Fruit fly (Drosophila melanogaster): ENCODE data around the gene mld.

The mld gene

dm6 chr3R:24651044-24651459 is 65.6 kb downstream of the mld start (continued):
- TF ChIP-seq Sox102F (GFP tag; optimal IDR thresholded peaks at IDR 0.05): no peak
- TF ChIP-seq achi (GFP tag; optimal IDR thresholded peaks at IDR 0.05): peak; percentile 29
- no peak for TF ChIP-seq dac (GFP tag; optimal IDR thresholded peaks at IDR 0.05)
- TF ChIP-seq CG9139 (GFP tag; optimal IDR thresholded peaks at IDR 0.05): no peak
- TF ChIP-seq Sox14 (GFP tag; optimal IDR thresholded peaks at IDR 0.05): peak; percentile 6
- no peak for TF ChIP-seq CG10631 (GFP tag; optimal IDR thresholded peaks at IDR 0.05)
- no peak for TF ChIP-seq Met (GFP tag; optimal IDR thresholded peaks at IDR 0.05)
- no peak for TF ChIP-seq CG6792 (GFP tag; optimal IDR thresholded peaks at IDR 0.05)
- no peak for TF ChIP-seq CG7368 (GFP tag; optimal IDR thresholded peaks at IDR 0.05)
- no peak for TF ChIP-seq topi (GFP tag; optimal IDR thresholded peaks at IDR 0.05)
- no peak for TF ChIP-seq svp (GFP tag)
- TF ChIP-seq CG11902 (GFP tag; optimal IDR thresholded peaks at IDR 0.05): no peak
- TF ChIP-seq CG4318 (GFP tag; optimal IDR thresholded peaks at IDR 0.05): no peak
- peak; percentile 85 for TF ChIP-seq CG6163 (GFP tag; IDR thresholded peaks at IDR 0.05)
- TF ChIP-seq CG8119 (GFP tag; IDR thresholded peaks at IDR 0.05): peak; percentile 56; the same call in 1 of the 3 replicates
- no peak for TF ChIP-seq Ets21C (GFP tag; optimal IDR thresholded peaks at IDR 0.05)
- no peak for TF ChIP-seq Smox (GFP tag; optimal IDR thresholded peaks at IDR 0.05)
- no peak for TF ChIP-seq CG16779 (tag; optimal IDR thresholded peaks at IDR 0.05)
- TF ChIP-seq acj6 (GFP tag; optimal IDR thresholded peaks at IDR 0.05): no peak
- no peak for TF ChIP-seq fkh (GFP tag; optimal IDR thresholded peaks at IDR 0.05)
- no peak for TF ChIP-seq Hr39 (GFP tag; optimal IDR thresholded peaks at IDR 0.05)
- no peak for TF ChIP-seq CG10669 (GFP tag; optimal IDR thresholded peaks at IDR 0.05)
- no peak for TF ChIP-seq CG11294 (GFP tag; IDR thresholded peaks at IDR 0.05)
- no peak for TF ChIP-seq fd59A (GFP tag; optimal IDR thresholded peaks at IDR 0.05)
- no peak for TF ChIP-seq CG6808 (GFP tag; optimal IDR thresholded peaks at IDR 0.05)
- no peak for TF ChIP-seq CG32006 (GFP tag; optimal IDR thresholded peaks at IDR 0.05)
- TF ChIP-seq CG6854 (GFP tag; optimal IDR thresholded peaks at IDR 0.05): peak; percentile 29

DNA sequence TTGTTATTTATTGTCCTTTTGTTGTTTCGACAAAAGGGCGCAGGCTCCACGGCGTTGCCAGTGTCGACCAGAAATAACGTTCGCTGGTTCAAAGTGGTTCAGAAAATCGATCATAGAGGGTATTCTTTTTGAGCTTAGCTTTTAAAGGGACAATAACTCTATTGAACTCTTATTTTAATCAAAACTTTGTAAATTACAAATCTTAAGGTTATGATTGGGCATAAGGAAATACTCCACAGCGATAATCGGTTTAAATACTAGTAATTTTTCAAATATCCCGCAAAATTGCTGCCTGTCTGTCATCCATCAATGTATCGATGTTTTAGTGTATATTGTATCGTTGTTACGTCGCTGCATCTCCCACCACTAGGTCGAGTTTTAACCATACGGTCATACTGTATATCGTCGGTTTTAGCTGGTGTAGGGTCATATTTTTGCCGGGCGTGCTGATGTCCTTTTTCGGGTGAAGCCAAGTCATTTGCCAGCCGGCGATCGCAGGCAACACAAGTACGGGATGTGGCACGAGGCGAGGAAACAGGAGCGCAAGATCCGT is 69.4 kb downstream of the mld start, which contains the start of the genes CG31125 and CG6695:
CG31125 (minus strand) TSS at position 51 of the 553 bp plus-strand sequence.
CG6695 (plus strand) TSS at position 391 of the 553 bp plus-strand sequence.
- no peak for TF ChIP-seq vri (GFP tag; optimal IDR thresholded peaks at IDR 0.05)
- peak; percentile 61 for TF ChIP-seq CG31627 (GFP tag; optimal IDR thresholded peaks at IDR 0.05)
- no peak for TF ChIP-seq Eip93F (GFP tag; optimal IDR thresholded peaks at IDR 0.05)
- peak; percentile 2 for TF ChIP-seq Sox15 (GFP tag; optimal IDR thresholded peaks at IDR 0.05)
- peak; percentile 56 for TF ChIP-seq esn (GFP tag; optimal IDR thresholded peaks at IDR 0.05)
- TF ChIP-seq CG3032 (tag; optimal IDR thresholded peaks at IDR 0.05): peak; percentile 38
- peak; percentile 45 for TF ChIP-seq lz (GFP tag; optimal IDR thresholded peaks at IDR 0.05)
- TF ChIP-seq achi (GFP tag; optimal IDR thresholded peaks at IDR 0.05): peak; percentile 88
- TF ChIP-seq CG6163 (GFP tag; IDR thresholded peaks at IDR 0.05): no peak
- peak; percentile 33 for TF ChIP-seq cyc (GFP tag; optimal IDR thresholded peaks at IDR 0.05)

DNA sequence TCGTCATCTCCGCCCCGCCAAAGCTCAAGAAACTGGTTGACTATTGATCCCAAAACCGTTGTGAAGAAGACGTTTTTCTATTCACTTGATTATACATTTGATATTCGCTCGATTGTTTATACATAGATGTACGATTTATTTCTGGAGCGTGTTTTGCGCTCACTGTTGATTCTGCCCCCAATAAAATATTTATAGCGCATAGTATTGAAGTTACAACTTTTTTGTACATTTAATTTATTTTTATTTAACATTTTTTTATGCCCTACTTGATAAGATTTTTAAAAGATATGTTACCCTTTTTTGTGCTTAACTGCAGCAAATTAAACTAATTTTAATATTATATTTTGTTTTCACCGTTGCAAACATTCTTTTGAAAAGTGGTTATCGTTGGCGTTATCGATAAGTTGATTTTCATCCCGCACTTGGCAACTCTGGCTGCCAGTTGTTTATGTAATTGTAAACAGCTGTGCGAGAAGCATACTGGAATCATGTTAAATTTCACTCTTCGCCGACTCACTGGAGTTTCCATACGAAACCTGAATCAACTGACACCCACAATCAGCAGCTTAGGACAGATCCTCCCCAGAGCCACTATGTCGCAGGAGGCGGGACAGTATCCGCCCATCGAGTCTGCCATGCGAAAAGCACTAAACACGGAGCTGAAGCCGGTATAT is 73.9 kb downstream of the mld start, which contains the start of gene CG31126:
CG31126 (plus strand) TSS at position 449 of the 674 bp plus-strand sequence.
- no peak for TF ChIP-seq Sox15 (GFP tag; optimal IDR thresholded peaks at IDR 0.05)

Measured in whole organism, prepupa.